Fruit fly (Drosophila melanogaster) whole organism, embryonic: ENCODE measurements around the gene CG7164.
A peak's percentile ranks its signal among the peaks of the same experiment; 100 is the strongest.

ENCODE experiments used
- Atf-2 ChIP-seq: fragments of 200-800 bp; sonication (Bioruptor generic); optimal IDR thresholded peaks from 2 replicates; lab custom pipeline; 2016; ENCODE audit warnings: missing biosample characterization, missing genetic modification characterization
- CG10274 ChIP-seq: fragments of 200-800 bp; sonication (Bioruptor generic); optimal IDR thresholded peaks from 3 replicates; lab custom pipeline; 2017; ENCODE audit warnings: missing biosample characterization, mild to moderate bottlenecking, missing genetic modification characterization
- CG10366 ChIP-seq: fragments of 200-800 bp; sonication (Bioruptor generic); IDR thresholded peaks from 2 replicates; pipeline ENCODE4 v1.3.6; 2022; ENCODE audit warnings: missing biosample characterization, missing genetic modification characterization
- CG11504 ChIP-seq: fragments of 200-800 bp; sonication (Bioruptor generic); optimal IDR thresholded peaks from 3 replicates; lab custom pipeline; 2019; ENCODE audit warnings: missing biosample characterization, mild to moderate bottlenecking, missing genetic modification characterization, moderate library complexity
- CG11560 ChIP-seq: fragments of 200-800 bp; sonication (Bioruptor generic); IDR thresholded peaks from 3 replicates; pipeline ENCODE4 v1.3.6; 2022; ENCODE audit warnings: missing biosample characterization, missing genetic modification characterization
- CG12236 ChIP-seq: fragments of 200-800 bp; sonication (Bioruptor generic); optimal IDR thresholded peaks from 2 replicates; lab custom pipeline; 2016; ENCODE audit warnings: missing biosample characterization, missing genetic modification characterization
- CG1647 ChIP-seq: fragments of 200-800 bp; sonication (Bioruptor generic); optimal IDR thresholded peaks from 3 replicates; lab custom pipeline; 2016; ENCODE audit warnings: missing biosample characterization, missing genetic modification characterization
- CG16815 ChIP-seq: fragments of 200-800 bp; sonication (Bioruptor generic); optimal IDR thresholded peaks from 3 replicates; lab custom pipeline; 2017; ENCODE audit warnings: missing biosample characterization, mild to moderate bottlenecking, missing genetic modification characterization
- CG2120 ChIP-seq: fragments of 200-800 bp; sonication (Bioruptor generic); optimal IDR thresholded peaks from 3 replicates; lab custom pipeline; 2016; ENCODE audit warnings: missing biosample characterization, missing genetic modification characterization
- CG31441 ChIP-seq: fragments of 200-800 bp; sonication (Bioruptor generic); IDR thresholded peaks from 2 replicates; pipeline ENCODE4 v1.3.6; 2022; ENCODE audit warnings: missing biosample characterization, missing genetic modification characterization
- CG3847 ChIP-seq: fragments of 200-800 bp; sonication (Bioruptor generic); IDR thresholded peaks from 2 replicates; pipeline ENCODE4 v1.3.6; 2022; ENCODE audit warnings: missing biosample characterization, missing genetic modification characterization
- CG4730 ChIP-seq: fragments of 200-800 bp; sonication (Bioruptor generic); IDR thresholded peaks from 2 replicates; pipeline ENCODE4 v1.3.6; 2022; ENCODE audit warnings: missing biosample characterization, missing genetic modification characterization
- CG6272 ChIP-seq: fragments of 200-800 bp; sonication (Bioruptor generic); IDR thresholded peaks from 2 replicates; pipeline ENCODE4 v1.3.6; 2022; ENCODE audit warnings: missing biosample characterization, missing genetic modification characterization
- CG7271 ChIP-seq: fragments of 200-800 bp; sonication (Bioruptor generic); optimal IDR thresholded peaks from 2 replicates; lab custom pipeline; 2018; ENCODE audit warnings: missing biosample characterization, mild to moderate bottlenecking, missing genetic modification characterization, moderate library complexity
- CG7963 ChIP-seq: fragments of 200-800 bp; sonication (Bioruptor generic); IDR thresholded peaks from 3 replicates; pipeline ENCODE4 v1.3.6; 2022; ENCODE audit warnings: missing biosample characterization, missing genetic modification characterization; ENCODE audit not compliant: partially characterized antibody
- CG8944 ChIP-seq: fragments of 200-800 bp; sonication (Bioruptor generic); optimal IDR thresholded peaks from 3 replicates; lab custom pipeline; 2016; ENCODE audit warnings: missing biosample characterization, missing genetic modification characterization
- Dad ChIP-seq: fragments of 200-800 bp; sonication (Bioruptor generic); optimal IDR thresholded peaks from 3 replicates; lab custom pipeline; 2016; ENCODE audit warnings: missing biosample characterization, missing genetic modification characterization
- Dbx ChIP-seq: fragments of 200-800 bp; sonication (Bioruptor generic); IDR thresholded peaks from 3 replicates; pipeline ENCODE4 v1.3.6; 2022; ENCODE audit warnings: missing biosample characterization, missing genetic modification characterization
- Doc3 ChIP-seq: fragments of 200-800 bp; sonication (Bioruptor generic); IDR thresholded peaks from 3 replicates; pipeline ENCODE4 v1.3.6; 2022; ENCODE audit warnings: missing biosample characterization, missing genetic modification characterization; ENCODE audit not compliant: partially characterized antibody
- HHEX ChIP-seq: fragments of 200-800 bp; sonication (Bioruptor generic); optimal IDR thresholded peaks from 3 replicates; lab custom pipeline; 2017; ENCODE audit warnings: missing biosample characterization, mild to moderate bottlenecking, missing genetic modification characterization, missing genetic modification reagents
- Hr51 ChIP-seq, 2 experiments: fragments of 200-800 bp; sonication (Bioruptor generic); optimal IDR thresholded peaks; 2 replicates in 1 of 2; 3 replicates in 1 of 2; lab custom pipeline; 2016 to 2018; ENCODE audit warnings: missing biosample characterization in 2 of 2, missing genetic modification characterization in 2 of 2, mild to moderate bottlenecking in 1 of 2, moderate library complexity in 1 of 2
- Kr ChIP-seq: fragments of 200-800 bp; sonication (Bioruptor generic); optimal IDR thresholded peaks from 2 replicates; lab custom pipeline; 2017; ENCODE audit warnings: missing biosample characterization, mild to moderate bottlenecking, missing genetic modification characterization
- Mad ChIP-seq: fragments of 200-800 bp; sonication (Bioruptor generic); optimal IDR thresholded peaks from 2 replicates; lab custom pipeline; 2016; ENCODE audit warnings: missing biosample characterization, missing genetic modification characterization
- Meics ChIP-seq: fragments of 200-800 bp; sonication (Bioruptor generic); optimal IDR thresholded peaks from 2 replicates; lab custom pipeline; 2017; ENCODE audit warnings: missing biosample characterization, mild to moderate bottlenecking, missing genetic modification characterization
- Nf-YB ChIP-seq: fragments of 200-800 bp; sonication (Bioruptor generic); optimal IDR thresholded peaks from 3 replicates; lab custom pipeline; 2019; ENCODE audit warnings: missing biosample characterization, mild to moderate bottlenecking, missing genetic modification characterization, moderate library complexity
- NfI ChIP-seq: fragments of 200-800 bp; sonication (Bioruptor generic); optimal IDR thresholded peaks from 3 replicates; lab custom pipeline; 2018; ENCODE audit warnings: missing biosample characterization, mild to moderate bottlenecking, missing genetic modification characterization, moderate library complexity
- Ptx1 ChIP-seq: fragments of 200-800 bp; sonication (Bioruptor generic); IDR thresholded peaks from 2 replicates; pipeline ENCODE4 v1.3.6; 2022; ENCODE audit warnings: missing biosample characterization, missing genetic modification characterization
- Ssrp ChIP-seq: fragments of 200-800 bp; sonication (Bioruptor generic); optimal IDR thresholded peaks from 2 replicates; lab custom pipeline; 2018; ENCODE audit warnings: missing biosample characterization, mild to moderate bottlenecking, missing genetic modification characterization, moderate library complexity
- Xrp1 ChIP-seq: fragments of 200-800 bp; sonication (Bioruptor generic); IDR thresholded peaks from 2 replicates; pipeline ENCODE4 v1.3.6; 2022; ENCODE audit warnings: missing biosample characterization, missing genetic modification characterization
- ap ChIP-seq: fragments of 200-800 bp; sonication (Bioruptor generic); IDR thresholded peaks from 2 replicates; pipeline ENCODE4 v1.3.6; 2022; ENCODE audit warnings: missing biosample characterization, missing genetic modification characterization
- cas ChIP-seq: fragments of 200-800 bp; sonication (Bioruptor generic); IDR thresholded peaks from 2 replicates; pipeline ENCODE4 v1.3.6; 2022; ENCODE audit warnings: missing biosample characterization, missing genetic modification characterization
- chm ChIP-seq: fragments of 200-800 bp; sonication (Bioruptor generic); IDR thresholded peaks from 2 replicates; pipeline ENCODE4 v1.3.6; 2022; ENCODE audit warnings: missing biosample characterization, missing genetic modification characterization
- crol ChIP-seq: fragments of 200-800 bp; sonication (Bioruptor generic); IDR thresholded peaks from 2 replicates; pipeline ENCODE4 v1.3.6; 2022; ENCODE audit warnings: missing biosample characterization, missing genetic modification characterization
- dmrt99B ChIP-seq: fragments of 200-800 bp; sonication (Bioruptor generic); optimal IDR thresholded peaks from 2 replicates; lab custom pipeline; 2018; ENCODE audit warnings: missing biosample characterization, mild to moderate bottlenecking, missing genetic modification characterization, moderate library complexity
- emc ChIP-seq: fragments of 200-800 bp; sonication (Bioruptor generic); optimal IDR thresholded peaks from 2 replicates; lab custom pipeline; 2016; ENCODE audit warnings: missing biosample characterization, missing genetic modification characterization
- ewg ChIP-seq: fragments of 200-800 bp; sonication (Bioruptor generic); optimal IDR thresholded peaks from 3 replicates; lab custom pipeline; 2017; ENCODE audit warnings: mild to moderate bottlenecking, missing biosample characterization, missing genetic modification reagents, missing genetic modification characterization
- eyg ChIP-seq: fragments of 200-800 bp; sonication (Bioruptor generic); optimal IDR thresholded peaks from 3 replicates; lab custom pipeline; 2016; ENCODE audit warnings: missing biosample characterization, missing genetic modification characterization
- insv ChIP-seq, 2 experiments: fragments of 200-800 bp; sonication (Bioruptor generic); optimal IDR thresholded peaks; 3 replicates each; lab custom pipeline; 2016 to 2018; ENCODE audit warnings: missing biosample characterization in 2 of 2, missing genetic modification characterization in 2 of 2
- kah ChIP-seq: fragments of 200-800 bp; sonication (Bioruptor generic); optimal IDR thresholded peaks from 2 replicates; lab custom pipeline; 2018; ENCODE audit warnings: missing biosample characterization, mild to moderate bottlenecking, missing genetic modification characterization
- kay ChIP-seq: fragments of 200-800 bp; sonication (Bioruptor generic); optimal IDR thresholded peaks from 2 replicates; lab custom pipeline; 2016; ENCODE audit warnings: missing biosample characterization, missing genetic modification characterization
- lola ChIP-seq, 3 experiments: fragments of >200 bp in 2 of 3; fragments of 200-800 bp in 1 of 3; sonication (Bioruptor generic) in 1 of 3; optimal IDR thresholded peaks; 2 replicates each; lab custom pipeline; 2017 to 2019; ENCODE audit warnings: missing biosample characterization in 3 of 3, missing genetic modification characterization in 3 of 3, mild to moderate bottlenecking in 1 of 3, moderate library complexity in 1 of 3
- otp ChIP-seq: fragments of 200-800 bp; sonication (Bioruptor generic); IDR thresholded peaks from 3 replicates; pipeline ENCODE4, ENCODE4 v1.3.6; 2022; ENCODE audit warnings: missing biosample characterization, missing genetic modification characterization
- run ChIP-seq: fragments of 200-800 bp; sonication (Bioruptor generic); optimal IDR thresholded peaks from 3 replicates; lab custom pipeline; 2018; ENCODE audit warnings: missing biosample characterization, mild to moderate bottlenecking, missing genetic modification characterization
- sd ChIP-seq: fragments of 200-800 bp; sonication (Bioruptor generic); optimal IDR thresholded peaks from 3 replicates; lab custom pipeline; 2018; ENCODE audit warnings: missing biosample characterization, mild to moderate bottlenecking, missing genetic modification characterization, moderate library complexity
- sqz ChIP-seq: fragments of 200-800 bp; sonication (Bioruptor generic); optimal IDR thresholded peaks from 3 replicates; lab custom pipeline; 2018; ENCODE audit warnings: missing biosample characterization, mild to moderate bottlenecking, missing genetic modification characterization
- tap ChIP-seq: fragments of 200-800 bp; optimal IDR thresholded peaks from 3 replicates; lab custom pipeline; 2019; ENCODE audit warnings: missing biosample characterization, mild to moderate bottlenecking, missing genetic modification characterization, moderate library complexity
- tna ChIP-seq: fragments of 200-800 bp; sonication (Bioruptor generic); IDR thresholded peaks from 2 replicates; pipeline ENCODE4 v1.3.6; 2022; ENCODE audit warnings: missing biosample characterization, missing genetic modification characterization; ENCODE audit not compliant: partially characterized antibody

CG7164 gene

DNA sequence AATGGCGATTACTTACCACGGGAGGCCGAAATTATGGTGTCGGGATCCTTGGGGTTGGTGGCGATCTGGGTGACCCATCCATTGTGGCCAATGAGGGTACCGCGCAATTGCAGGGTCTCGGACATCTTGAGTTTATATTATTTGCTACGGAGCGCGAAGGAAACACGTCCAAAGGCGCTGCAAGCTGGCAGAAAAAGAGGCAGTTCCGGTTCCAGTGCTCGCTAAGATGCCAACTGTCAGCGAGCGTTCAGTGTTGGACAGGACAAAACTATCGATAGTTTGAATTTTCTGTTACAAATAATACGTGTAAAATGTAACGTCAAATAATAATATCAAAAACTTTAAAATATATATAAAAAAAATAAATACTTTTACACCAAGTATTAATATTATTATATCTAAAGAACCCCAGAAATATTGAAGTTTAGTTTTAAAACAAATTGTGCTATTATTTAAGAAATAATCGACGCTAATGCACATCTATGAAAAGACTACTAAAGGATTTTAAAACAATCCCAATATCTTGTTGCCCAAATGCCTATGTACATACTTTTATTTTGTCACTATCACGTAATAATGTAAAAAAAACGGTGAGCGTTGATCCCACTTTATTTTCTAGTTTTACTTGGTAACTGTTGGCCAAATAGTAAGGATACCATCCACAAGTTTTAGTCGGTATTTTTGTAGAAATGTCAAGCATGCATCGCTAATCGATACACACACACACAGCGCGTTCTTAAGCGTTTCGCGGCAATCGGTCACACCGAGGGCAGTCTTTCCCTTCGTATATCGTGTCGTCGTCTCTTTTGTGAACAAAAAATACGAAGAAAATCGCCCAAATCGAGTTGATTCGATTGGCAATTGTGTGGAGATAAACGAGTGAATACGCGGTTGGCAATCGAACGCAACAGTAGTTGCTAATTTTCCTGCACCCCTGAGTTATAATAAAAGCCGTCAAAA lies 46.1 kb downstream of the CG7164 start, which contains the start of the genes Rack1 and mts (continued):
- TF ChIP-seq NfI (GFP tag; lab: Kevin White, UChicago): peak; percentile 93
- peak; percentile 68 for TF ChIP-seq CG8944
- peak; percentile 66 for TF ChIP-seq eyg (GFP tag; lab: Kevin White, UChicago)
- TF ChIP-seq emc: peak; percentile 64
- TF ChIP-seq Ssrp (tag; lab: Kevin White, UChicago): peak; percentile 31
- peak; percentile 60 for TF ChIP-seq CG16815 (GFP tag; lab: Kevin White, UChicago)
- no peak for TF ChIP-seq dmrt99B (tag; lab: Kevin White, UChicago)
- peak; percentile 71 for TF ChIP-seq Dad (GFP tag; lab: Kevin White, UChicago)
- TF ChIP-seq tap (tag; lab: Kevin White, UChicago): peak; percentile 76
- TF ChIP-seq CG4730 (GFP tag; lab: Robert Waterston, UW): peak; percentile 59
- TF ChIP-seq CG31441: peak; percentile 72
- TF ChIP-seq insv (GFP tag; optimal IDR thresholded peaks at IDR 0.05; lab: Kevin White, UChicago): peak in 1 of 2 experiments; percentile 69
- TF ChIP-seq CG7271 (tag; lab: Kevin White, UChicago): peak; percentile 93
- peak; percentile 67 to 76 for TF ChIP-seq Hr51 (GFP tag; optimal IDR thresholded peaks at IDR 0.05; lab: Kevin White, UChicago)
- peak; percentile 69 for TF ChIP-seq CG2120
- peak; percentile 73 for TF ChIP-seq Kr (GFP tag; lab: Kevin White, UChicago)
- peak; percentile 95 for TF ChIP-seq HHEX (GFP tag; lab: Kevin White, UChicago)
- TF ChIP-seq CG7963 (GFP tag; lab: Robert Waterston, UW): peak; percentile 61
- peak; percentile 89 for TF ChIP-seq otp (GFP tag; lab: Robert Waterston, UW)
- peak; percentile 93 for TF ChIP-seq Dbx (GFP tag; lab: Robert Waterston, UW)
- TF ChIP-seq Xrp1 (GFP tag; lab: Robert Waterston, UW): no peak; the same call in none of the 2 replicates
- no peak for TF ChIP-seq kay (GFP tag; lab: Kevin White, UChicago)
- TF ChIP-seq chm: peak; percentile 92
- TF ChIP-seq lola (GFP tag; optimal IDR thresholded peaks at IDR 0.05; lab: Kevin White, UChicago): peak in 1 of 3 experiments; percentile 21
- TF ChIP-seq Atf-2 (GFP tag; lab: Kevin White, UChicago): peak; percentile 46
- peak; percentile 57 for TF ChIP-seq run (tag; lab: Kevin White, UChicago)
- peak; percentile 42 for TF ChIP-seq CG1647 (GFP tag; lab: Kevin White, UChicago)
- no peak for TF ChIP-seq sd
- no peak for TF ChIP-seq Doc3 (GFP tag; lab: Robert Waterston, UW)
- peak; percentile 67 for TF ChIP-seq Nf-YB (GFP tag; lab: Kevin White, UChicago)
- peak; percentile 74; the same call in 1 of the 2 replicates for TF ChIP-seq ap (GFP tag; lab: Robert Waterston, UW)
- peak; percentile 76 for TF ChIP-seq Mad (GFP tag; lab: Kevin White, UChicago)
- TF ChIP-seq crol (GFP tag; lab: Robert Waterston, UW): 0 out of 2 replicates have a peak, but pooled peaks have one; percentile 31
- TF ChIP-seq CG11504 (tag; lab: Kevin White, UChicago): peak; percentile 57
- TF ChIP-seq CG6272 (GFP tag; lab: Robert Waterston, UW): peak; percentile 35; the same call in 1 of the 2 replicates
- peak; percentile 93 for TF ChIP-seq Meics (GFP tag; lab: Kevin White, UChicago)
- peak; percentile 60 for TF ChIP-seq CG12236 (GFP tag; lab: Kevin White, UChicago)
- TF ChIP-seq CG3847 (GFP tag; lab: Robert Waterston, UW): peak; percentile 84
- TF ChIP-seq CG11560 (tag; lab: Robert Waterston, UW): no peak; the same call in 1 of the 3 replicates
- TF ChIP-seq CG10366 (GFP tag; lab: Robert Waterston, UW): peak; percentile 74
- TF ChIP-seq ewg: peak; percentile 73
- peak; percentile 58 for TF ChIP-seq cas (GFP tag; lab: Robert Waterston, UW)
- peak; percentile 66 for TF ChIP-seq Ptx1 (GFP tag; lab: Robert Waterston, UW)
- peak; percentile 83 for TF ChIP-seq kah
- TF ChIP-seq sqz (GFP tag; lab: Kevin White, UChicago): peak; percentile 90
- 0 out of 2 replicates have a peak, but pooled peaks have one; percentile 18 for TF ChIP-seq tna (GFP tag; lab: Robert Waterston, UW)
- TF ChIP-seq CG10274: peak; percentile 76
